Fruit fly (Drosophila melanogaster): ENCODE results near the gene ntc.

The ntc gene

DNA sequence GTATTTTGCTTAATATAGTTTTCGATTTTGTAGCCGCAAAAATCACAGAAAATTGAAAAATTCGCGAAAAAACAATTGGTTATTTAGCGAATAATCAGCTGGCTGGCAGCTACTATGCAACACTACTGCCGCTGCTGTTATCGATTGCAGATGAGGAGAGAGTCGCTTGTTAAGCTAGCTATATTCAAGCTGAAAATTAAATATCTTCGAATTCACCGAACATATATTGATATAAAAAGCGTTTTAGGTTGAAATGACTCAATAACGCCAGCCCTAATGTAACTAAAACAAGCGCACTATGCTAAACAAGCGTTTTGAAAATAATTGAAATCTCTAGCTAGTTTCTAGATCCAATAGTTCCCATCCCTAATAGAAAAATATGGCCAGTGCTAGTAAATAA, at the start of gene ntc, which contains the start of the genes CG32264 and IntS10 (continued):
- TF ChIP-seq CG34422 (GFP tag; IDR thresholded peaks at IDR 0.05) (0 out of 3 replicates have a peak, but pooled peaks have one; percentile 47), NFAT (GFP tag; IDR thresholded peaks at IDR 0.05) (peak; percentile 60), B-H2 (GFP tag; optimal IDR thresholded peaks at IDR 0.05) (peak; percentile 82), CG8924 (tag; optimal IDR thresholded peaks at IDR 0.05) (peak; percentile 73), CG42726 (GFP tag; IDR thresholded peaks at IDR 0.05; ENCODE audit: partially characterized antibody) (no peak), jing (GFP tag; optimal IDR thresholded peaks at IDR 0.05) (peak; percentile 47), ken (GFP tag; IDR thresholded peaks at IDR 0.05) (peak; percentile 64; the same call in 2 of the 3 replicates), ro (GFP tag; IDR thresholded peaks at IDR 0.05) (no peak), sd (tag; optimal IDR thresholded peaks at IDR 0.05) (peak; percentile 87), CG4328 (GFP tag; optimal IDR thresholded peaks at IDR 0.05) (peak; percentile 49), sens (GFP tag) (peak; percentile 95), Fer1 (GFP tag; optimal IDR thresholded peaks at IDR 0.05) (peak; percentile 72), CG9932 (GFP tag; IDR thresholded peaks at IDR 0.05) (peak; percentile 83), Scr (GFP tag; IDR thresholded peaks at IDR 0.05; ENCODE audit: partially characterized antibody) (peak; percentile 63), B-H1 (GFP tag; IDR thresholded peaks at IDR 0.05) (no peak), Max (GFP tag; optimal IDR thresholded peaks at IDR 0.05) (peak; percentile 75), HLH4C (GFP tag; IDR thresholded peaks at IDR 0.05; ENCODE audit: partially characterized antibody) (peak; percentile 60; the same call in 2 of the 3 replicates), CG13296 (GFP tag; optimal IDR thresholded peaks at IDR 0.05) (peak; percentile 67), seq (GFP tag; IDR thresholded peaks at IDR 0.05) (no peak), CG32772 (GFP tag; IDR thresholded peaks at IDR 0.05) (0 out of 2 replicates have a peak, but pooled peaks have one; percentile 5), caup (GFP tag; optimal IDR thresholded peaks at IDR 0.05; ENCODE audit: severe bottlenecking) (peak; percentile 77), gce (GFP tag; IDR thresholded peaks at IDR 0.05) (no peak), dimm (GFP tag; IDR thresholded peaks at IDR 0.05) (no peak), Dfd (GFP tag; optimal IDR thresholded peaks at IDR 0.05) (no peak), ci (GFP tag; IDR thresholded peaks at IDR 0.05) (0 out of 3 replicates have a peak, but pooled peaks have one; percentile 15), slou (GFP tag; optimal IDR thresholded peaks at IDR 0.05) (peak; percentile 33), vfl (GFP tag; optimal IDR thresholded peaks at IDR 0.05) (peak; percentile 85), grau (tag; optimal IDR thresholded peaks at IDR 0.05) (peak; percentile 79), esg (GFP tag; conservative IDR thresholded peaks at IDR 0.05) (peak; percentile 36), mld (GFP tag; IDR thresholded peaks at IDR 0.05; ENCODE audit: partially characterized antibody) (no peak), CG17361 (GFP tag; IDR thresholded peaks at IDR 0.05) (0 out of 3 replicates have a peak, but pooled peaks have one; percentile 19), Xrp1 (GFP tag; IDR thresholded peaks at IDR 0.05) (0 out of 2 replicates have a peak, but pooled peaks have one; percentile 51), CG3163 (GFP tag; optimal IDR thresholded peaks at IDR 0.05) (peak; percentile 47), CG3838 (GFP tag; optimal IDR thresholded peaks at IDR 0.05) (peak; percentile 36), CG17612 (GFP tag; IDR thresholded peaks at IDR 0.05) (no peak), C15 (GFP tag; IDR thresholded peaks at IDR 0.05) (no peak), CG10462 (GFP tag; optimal IDR thresholded peaks at IDR 0.05) (peak; percentile 33), CG12299 (tag; optimal IDR thresholded peaks at IDR 0.05) (no peak), Hsf (GFP tag; optimal IDR thresholded peaks at IDR 0.05) (peak; percentile 77), Fer3 (tag; optimal IDR thresholded peaks at IDR 0.05) (peak; percentile 63), dan (GFP tag; IDR thresholded peaks at IDR 0.05) (no peak), gcm (GFP tag; optimal IDR thresholded peaks at IDR 0.05) (no peak), CG8765 (GFP tag; IDR thresholded peaks at IDR 0.05) (no peak), CG7928 (GFP tag; optimal IDR thresholded peaks at IDR 0.05) (peak; percentile 36), Hmr (GFP tag; optimal IDR thresholded peaks at IDR 0.05) (peak; percentile 70), CG11560 (tag; IDR thresholded peaks at IDR 0.05) (peak; percentile 31; the same call in 2 of the 3 replicates), kay (GFP tag; optimal IDR thresholded peaks at IDR 0.05) (peak; percentile 25), CG12071 (GFP tag; optimal IDR thresholded peaks at IDR 0.05) (no peak), CG10321 (GFP tag; IDR thresholded peaks at IDR 0.05) (peak; percentile 22; the same call in 1 of the 2 replicates), bowl (GFP tag; IDR thresholded peaks at IDR 0.05) (no peak), CG11093 (GFP tag; IDR thresholded peaks at IDR 0.05) (peak; percentile 43; the same call in 1 of the 3 replicates)
